Worm (Caenorhabditis elegans): ENCODE results near the gene col-42.

DNA sequence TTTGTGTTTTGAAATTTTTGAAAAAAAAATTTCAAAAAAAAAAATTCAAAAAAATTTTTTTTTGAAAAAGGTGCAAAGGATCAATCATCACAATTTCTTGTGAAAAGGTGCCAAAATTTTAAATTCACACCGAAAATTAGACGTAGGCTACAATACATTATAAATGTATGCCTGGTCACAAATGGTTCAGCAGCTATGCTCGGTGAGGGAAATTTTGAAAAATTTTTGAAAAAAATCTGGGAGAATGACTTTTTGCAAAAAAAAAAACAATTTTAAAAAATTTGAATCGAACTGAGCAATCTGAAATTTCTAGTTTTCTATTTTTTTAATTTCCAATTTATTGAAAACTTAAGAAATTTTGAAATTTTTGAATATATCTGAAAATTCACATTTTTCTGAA lies 2.0 kb upstream of the col-42 start, which contains the start of gene egas-3:
- no peak for TF ChIP-seq nhr-6 (tag; optimal IDR thresholded peaks at IDR 0.05)
- TF ChIP-seq F26F4.8 (GFP tag; conservative IDR thresholded peaks at IDR 0.05): no peak
- no peak for TF ChIP-seq lsy-2 (tag; optimal IDR thresholded peaks at IDR 0.05)
- TF ChIP-seq fkh-10 (GFP tag; optimal IDR thresholded peaks at IDR 0.05): no peak
- TF ChIP-seq ztf-11 (tag; optimal IDR thresholded peaks at IDR 0.05): no peak
- no peak for TF ChIP-seq Y48G9A.11 (GFP tag; IDR thresholded peaks at IDR 0.05)
- TF ChIP-seq snpc-4 (tag; optimal IDR thresholded peaks at IDR 0.05): no peak
- TF ChIP-seq arid-1 (GFP tag; conservative IDR thresholded peaks at IDR 0.05): no peak
